Worm (Caenorhabditis elegans) whole organism, late embryonic: ENCODE data around the gene ceh-92.

Experiments used
- C08G9.2 ChIP-seq: sonication (generic microtip); optimal IDR thresholded peaks from 2 replicates; lab custom pipeline; 2016; ENCODE audit warnings: mild to moderate bottlenecking, missing genetic modification characterization, moderate library complexity, missing compliant biosample characterization
- K09A11.1 ChIP-seq: sonication (generic microtip); optimal IDR thresholded peaks from 2 replicates; lab custom pipeline; 2017; ENCODE audit warnings: antibody characterized with exemption, mild to moderate bottlenecking, missing genetic modification characterization, missing compliant biosample characterization; ENCODE audit not compliant: insufficient read depth
- Y22D7AL.16 ChIP-seq: sonication (generic microtip); optimal IDR thresholded peaks from 2 replicates; lab custom pipeline; 2016; ENCODE audit warnings: missing genetic modification characterization, missing compliant biosample characterization
- ama-1 ChIP-seq: fragments of 150-350 bp; optimal IDR thresholded peaks from 2 replicates; lab custom pipeline; 2014
- ceh-14 ChIP-seq: sonication (generic microtip); optimal IDR thresholded peaks from 2 replicates; lab custom pipeline; 2016; ENCODE audit warnings: missing genotype, missing genetic modification characterization, missing compliant biosample characterization
- ceh-19 ChIP-seq: fragments of 200-800 bp; sonication (Bioruptor generic); optimal IDR thresholded peaks from 2 replicates; lab custom pipeline; 2018; ENCODE audit warnings: mild to moderate bottlenecking, missing genetic modification characterization, missing compliant biosample characterization
- che-1 ChIP-seq: sonication (generic microtip); optimal IDR thresholded peaks from 2 replicates; lab custom pipeline; 2016; ENCODE audit warnings: mild to moderate bottlenecking, missing genetic modification characterization, missing compliant biosample characterization
- fkh-10 ChIP-seq: fragments of 150-350 bp; optimal IDR thresholded peaks from 2 replicates; lab custom pipeline; 2014; ENCODE audit warnings: missing biosample characterization, missing genetic modification reagents, missing genetic modification characterization
- fkh-6 ChIP-seq: sonication (generic microtip); optimal IDR thresholded peaks from 2 replicates; lab custom pipeline; 2016; ENCODE audit warnings: missing genetic modification characterization, missing compliant biosample characterization
- lim-6 ChIP-seq: sonication (generic microtip); optimal IDR thresholded peaks from 2 replicates; lab custom pipeline; 2016; ENCODE audit warnings: missing genetic modification characterization, missing compliant biosample characterization
- madf-2 ChIP-seq: sonication (generic microtip); optimal IDR thresholded peaks from 2 replicates; lab custom pipeline; 2017; ENCODE audit warnings: missing genetic modification characterization, missing compliant biosample characterization
- nfya-1 ChIP-seq: sonication (generic microtip); optimal IDR thresholded peaks from 2 replicates; lab custom pipeline; 2017; ENCODE audit warnings: missing genetic modification characterization, mild to moderate bottlenecking, missing compliant biosample characterization, antibody characterized with exemption, moderate library complexity
- pha-4 ChIP-seq: fragments of 150-350 bp; optimal IDR thresholded peaks from 2 replicates; lab custom pipeline; 2018; ENCODE audit warnings: missing biosample characterization, missing genetic modification reagents, missing genetic modification characterization
- tbx-7 ChIP-seq: sonication (generic microtip); optimal IDR thresholded peaks from 2 replicates; lab custom pipeline; 2016; ENCODE audit warnings: missing genotype, missing genetic modification characterization, missing compliant biosample characterization

- TF ChIP-seq pha-4 (tag; lab: Kevin White, UChicago) (no peak), fkh-10 (GFP tag; lab: Kevin White, UChicago) (no peak), madf-2 (tag; lab: Kevin White, UChicago) (no peak), nfya-1 (no peak), C08G9.2 (tag; lab: Kevin White, UChicago) (no peak), K09A11.1 (tag; lab: Kevin White, UChicago) (no peak), che-1 (no peak), fkh-6 (tag; lab: Kevin White, UChicago) (no peak), tbx-7 (no peak), ceh-19 (GFP tag; lab: Kevin White, UChicago) (no peak), Y22D7AL.16 (tag; lab: Kevin White, UChicago) (no peak), ceh-14 (tag; lab: Kevin White, UChicago) (no peak), lim-6 (tag; lab: Kevin White, UChicago) (no peak), ama-1 (lab: Kevin White, UChicago) (no peak)
These were observed 52.0 kb downstream of the ceh-92 start for ce11 chrIII:11633444-11633843.
